Worm (Caenorhabditis elegans) whole organism, young adult: ENCODE data around the gene lin-36.

ENCODE experiments used
- B0019.2 ChIP-seq: fragments of 200-800 bp; sonication (Bioruptor generic); conservative IDR thresholded peaks from 2 replicates; pipeline ENCODE4 v1.3.6; 2022; ENCODE audit warnings: missing genetic modification reagents, missing genetic modification characterization, missing compliant biosample characterization
- B0336.3 ChIP-seq: fragments of 200-800 bp; sonication (Bioruptor generic); IDR thresholded peaks from 2 replicates; pipeline ENCODE4 v1.3.6; 2022; ENCODE audit warnings: missing genetic modification characterization, missing compliant biosample characterization
- F33H1.4 ChIP-seq: fragments of 200-800 bp; sonication (Bioruptor generic); IDR thresholded peaks from 2 replicates; pipeline ENCODE4 v1.3.6; 2022; ENCODE audit warnings: missing genetic modification reagents, missing genetic modification characterization, missing compliant biosample characterization
- F52B5.7 ChIP-seq: sonication (generic microtip); optimal IDR thresholded peaks from 2 replicates; lab custom pipeline; 2016; ENCODE audit warnings: mild to moderate bottlenecking, missing genetic modification characterization, missing compliant biosample characterization
- F57C9.4 ChIP-seq: sonication (generic microtip); optimal IDR thresholded peaks from 2 replicates; lab custom pipeline; 2017; ENCODE audit warnings: mild to moderate bottlenecking, missing genetic modification characterization, missing compliant biosample characterization
- K11D2.4 ChIP-seq: fragments of 200-800 bp; sonication (Bioruptor generic); IDR thresholded peaks from 2 replicates; pipeline ENCODE4 v1.3.6; 2022; ENCODE audit warnings: missing genetic modification reagents, missing genetic modification characterization, missing compliant biosample characterization
- T26A5.8 ChIP-seq: sonication (generic microtip); optimal IDR thresholded peaks from 2 replicates; lab custom pipeline; 2016; ENCODE audit warnings: missing genetic modification characterization, missing compliant biosample characterization
- Y67H2A.10 ChIP-seq: fragments of 200-800 bp; sonication (Bioruptor generic); conservative IDR thresholded peaks from 2 replicates; pipeline ENCODE4 v1.3.6; 2022; ENCODE audit warnings: missing genetic modification reagents, missing genetic modification characterization, missing compliant biosample characterization
- ama-1 ChIP-seq, 3 experiments: fragments of 150-350 bp in 1 of 3; sonication (generic microtip) in 2 of 3; optimal IDR thresholded peaks; 2 replicates each; lab custom pipeline; 2014 to 2018; ENCODE audit warnings: missing biosample characterization in 2 of 3, missing genetic modification characterization in 2 of 3, missing genetic modification reagents in 2 of 3
- athp-1 ChIP-seq: sonication (generic microtip); optimal IDR thresholded peaks from 2 replicates; lab custom pipeline; 2017; ENCODE audit warnings: mild to moderate bottlenecking, missing genetic modification characterization, missing compliant biosample characterization
- attf-3 ChIP-seq: fragments of 200-800 bp; sonication (Bioruptor generic); conservative IDR thresholded peaks from 2 replicates; pipeline ENCODE4 v1.3.6; 2022; ENCODE audit warnings: missing genetic modification reagents, missing genetic modification characterization, missing compliant biosample characterization
- attf-5 ChIP-seq: fragments of 200-800 bp; sonication (Bioruptor generic); optimal IDR thresholded peaks from 2 replicates; lab custom pipeline; 2018; ENCODE audit warnings: mild to moderate bottlenecking, missing genetic modification characterization, missing compliant biosample characterization
- attf-6 ChIP-seq: fragments of 200-800 bp; sonication (Bioruptor generic); IDR thresholded peaks from 2 replicates; pipeline ENCODE4 v1.3.6; 2022; ENCODE audit warnings: missing genetic modification reagents, missing genetic modification characterization, missing compliant biosample characterization
- cebp-1 ChIP-seq, 2 experiments: fragments of 200-800 bp in 1 of 2; sonication (Bioruptor generic) in 1 of 2; sonication (generic microtip) in 1 of 2; IDR thresholded peaks in 1 of 2; optimal IDR thresholded peaks in 1 of 2; 2 replicates each; pipeline versions ENCODE4 v1.3.6 to Lab custom; 2017 to 2022; ENCODE audit warnings: missing compliant biosample characterization in 2 of 2, missing genetic modification characterization in 2 of 2, mild to moderate bottlenecking in 1 of 2, missing genetic modification reagents in 1 of 2, moderate library complexity in 1 of 2
- dox-1 ChIP-seq: fragments of 200-800 bp; sonication (Bioruptor generic); IDR thresholded peaks from 2 replicates; pipeline ENCODE4 v1.3.6; 2022; ENCODE audit warnings: missing genetic modification reagents, missing genetic modification characterization, missing compliant biosample characterization
- dpff-1 ChIP-seq: sonication (generic microtip); optimal IDR thresholded peaks from 2 replicates; lab custom pipeline; 2017; ENCODE audit warnings: mild to moderate bottlenecking, missing genetic modification characterization, missing compliant biosample characterization
- dpl-1 ChIP-seq: fragments of 150-350 bp; optimal IDR thresholded peaks from 2 replicates; lab custom pipeline; 2014; ENCODE audit warnings: missing biosample characterization, missing genetic modification reagents, missing genetic modification characterization
- egl-44 ChIP-seq: fragments of 200-800 bp; sonication (Bioruptor generic); IDR thresholded peaks from 2 replicates; pipeline ENCODE4 v1.3.6; 2022; ENCODE audit warnings: missing genetic modification reagents, missing genetic modification characterization, missing compliant biosample characterization
- ets-4 ChIP-seq: fragments of 200-800 bp; sonication (Bioruptor generic); optimal IDR thresholded peaks from 2 replicates; lab custom pipeline; 2018; ENCODE audit warnings: mild to moderate bottlenecking, missing genetic modification characterization, missing compliant biosample characterization
- hsf-1 ChIP-seq: fragments of 200-800 bp; sonication (Bioruptor generic); IDR thresholded peaks from 2 replicates; pipeline ENCODE4 v1.3.6; 2022; ENCODE audit warnings: missing genetic modification reagents, missing genetic modification characterization, missing compliant biosample characterization
- lag-1 ChIP-seq: fragments of 200-800 bp; sonication (Bioruptor generic); IDR thresholded peaks from 2 replicates; pipeline ENCODE4 v1.3.6; 2022; ENCODE audit warnings: missing genetic modification reagents, missing genetic modification characterization, missing compliant biosample characterization
- let-526 ChIP-seq: fragments of 200-800 bp; sonication (Bioruptor generic); IDR thresholded peaks from 2 replicates; pipeline ENCODE4 v1.3.6; 2022; ENCODE audit warnings: missing genetic modification reagents, missing genetic modification characterization, missing compliant biosample characterization
- lin-40 ChIP-seq: sonication (generic microtip); optimal IDR thresholded peaks from 2 replicates; lab custom pipeline; 2016; ENCODE audit warnings: missing genetic modification characterization, mild to moderate bottlenecking, missing compliant biosample characterization, missing genotype, missing genetic modification reagents
- lir-1 ChIP-seq: fragments of 200-800 bp; sonication (Bioruptor generic); conservative IDR thresholded peaks from 2 replicates; pipeline ENCODE4 v1.3.6; 2022; ENCODE audit warnings: missing genetic modification reagents, missing genetic modification characterization, missing compliant biosample characterization
- mcd-1 ChIP-seq: fragments of 200-800 bp; sonication (Bioruptor generic); IDR thresholded peaks from 2 replicates; pipeline ENCODE4 v1.3.6; 2022; ENCODE audit warnings: missing genetic modification reagents, missing genetic modification characterization, missing compliant biosample characterization
- nfya-1 ChIP-seq: sonication (generic microtip); optimal IDR thresholded peaks from 2 replicates; lab custom pipeline; 2017; ENCODE audit warnings: antibody characterized with exemption, missing compliant biosample characterization, missing genetic modification characterization, borderline replicate concordance; ENCODE audit not compliant: insufficient read depth
- nfyb-1 ChIP-seq: fragments of 200-800 bp; sonication (Bioruptor generic); IDR thresholded peaks from 2 replicates; pipeline ENCODE4 v1.3.6; 2022; ENCODE audit warnings: missing genetic modification reagents, missing genetic modification characterization, missing compliant biosample characterization
- nhr-27 ChIP-seq: fragments of 200-800 bp; sonication (Bioruptor generic); optimal IDR thresholded peaks from 2 replicates; lab custom pipeline; 2018; ENCODE audit warnings: mild to moderate bottlenecking, missing genetic modification characterization, moderate library complexity, missing compliant biosample characterization
- nhr-90 ChIP-seq: sonication (generic microtip); optimal IDR thresholded peaks from 2 replicates; lab custom pipeline; 2016; ENCODE audit warnings: missing genotype, mild to moderate bottlenecking, missing genetic modification characterization, missing compliant biosample characterization
- pha-4 ChIP-seq: fragments of 150-350 bp; sonication (generic microtip); optimal IDR thresholded peaks from 2 replicates; lab custom pipeline; 2014; ENCODE audit warnings: missing biosample characterization, missing genetic modification reagents, missing genetic modification characterization
- rec-8 ChIP-seq, 2 experiments: sonication (generic microtip); optimal IDR thresholded peaks; 2 replicates each; lab custom pipeline; 2016; ENCODE audit warnings: mild to moderate bottlenecking in 2 of 2, missing genetic modification characterization in 2 of 2, missing genetic modification reagents in 2 of 2, missing genotype in 2 of 2, missing biosample characterization in 1 of 2, missing compliant biosample characterization in 1 of 2, moderate library complexity in 1 of 2
- rpc-1 ChIP-seq, 2 experiments: fragments of 150-350 bp in 1 of 2; sonication (generic microtip) in 1 of 2; optimal IDR thresholded peaks; 2 replicates each; lab custom pipeline; 2014 to 2018; ENCODE audit warnings: missing biosample characterization in 1 of 2, missing genetic modification characterization in 1 of 2, missing genetic modification reagents in 1 of 2, missing genotype in 1 of 2
- snpc-1.1 ChIP-seq: sonication (generic microtip); optimal IDR thresholded peaks from 2 replicates; lab custom pipeline; 2017; ENCODE audit warnings: missing genetic modification characterization, mild to moderate bottlenecking, missing compliant biosample characterization, antibody characterized with exemption, moderate library complexity, missing genotype, missing genetic modification reagents; ENCODE audit not compliant: insufficient read depth
- snpc-1.3 ChIP-seq: sonication (generic microtip); optimal IDR thresholded peaks from 2 replicates; lab custom pipeline; 2017; ENCODE audit warnings: missing genetic modification characterization, mild to moderate bottlenecking, missing compliant biosample characterization, antibody characterized with exemption, moderate library complexity, missing genotype, missing genetic modification reagents; ENCODE audit not compliant: insufficient read depth
- snpc-3.4 ChIP-seq: sonication (generic microtip); optimal IDR thresholded peaks from 2 replicates; lab custom pipeline; 2017; ENCODE audit warnings: missing genetic modification characterization, mild to moderate bottlenecking, missing compliant biosample characterization, antibody characterized with exemption, moderate library complexity, missing genotype, missing genetic modification reagents
- snpc-4 ChIP-seq, 5 experiments: fragments of 150-350 bp in 1 of 5; sonication (generic microtip) in 4 of 5; optimal IDR thresholded peaks; 2 replicates each; lab custom pipeline; 2014 to 2018; ENCODE audit warnings: missing genetic modification characterization in 5 of 5, missing biosample characterization in 3 of 5, antibody characterized with exemption in 2 of 5, mild to moderate bottlenecking in 2 of 5, missing compliant biosample characterization in 2 of 5, missing genotype in 2 of 5, moderate library complexity in 2 of 5, missing genetic modification reagents in 1 of 5
- somi-1 ChIP-seq: fragments of 200-800 bp; sonication (Bioruptor generic); optimal IDR thresholded peaks from 2 replicates; lab custom pipeline; 2018; ENCODE audit warnings: mild to moderate bottlenecking, missing genetic modification characterization, missing compliant biosample characterization
- sptf-2 ChIP-seq: fragments of 200-800 bp; sonication (Bioruptor generic); optimal IDR thresholded peaks from 2 replicates; lab custom pipeline; 2018; ENCODE audit warnings: mild to moderate bottlenecking, missing genetic modification characterization, missing compliant biosample characterization
- tbp1 ChIP-seq: fragments of 200-800 bp; sonication (Bioruptor generic); optimal IDR thresholded peaks from 2 replicates; lab custom pipeline; 2018; ENCODE audit warnings: mild to moderate bottlenecking, missing genetic modification characterization, missing compliant biosample characterization
- unc-62 ChIP-seq: fragments of 150-350 bp; optimal IDR thresholded peaks from 2 replicates; lab custom pipeline; 2014; ENCODE audit warnings: missing biosample characterization, missing genetic modification reagents, missing genetic modification characterization
- zim-3 ChIP-seq: sonication (generic microtip); optimal IDR thresholded peaks from 2 replicates; lab custom pipeline; 2017; ENCODE audit warnings: mild to moderate bottlenecking, missing genetic modification characterization, moderate library complexity, missing compliant biosample characterization

Gene lin-36

ce11 chrIII:8069206-8069605, 48.5 kb upstream of the lin-36 start (continued):
- TF ChIP-seq sptf-2 (GFP tag; lab: Kevin White, UChicago) (no peak), unc-62 (no peak), K11D2.4 (GFP tag; lab: Robert Waterston, UW) (no peak), lir-1 (GFP tag; lab: Robert Waterston, UW) (no peak), snpc-1.1 (tag; lab: Kevin White, UChicago) (peak; percentile 89), attf-6 (GFP tag; lab: Robert Waterston, UW) (no peak), let-526 (GFP tag; lab: Robert Waterston, UW) (no peak), snpc-3.4 (tag; lab: Kevin White, UChicago) (peak; percentile 76), athp-1 (tag; lab: Kevin White, UChicago) (no peak), T26A5.8 (tag; lab: Kevin White, UChicago) (no peak), F33H1.4 (GFP tag; lab: Robert Waterston, UW) (no peak), nfya-1 (tag; lab: Kevin White, UChicago) (no peak), zim-3 (tag; lab: Kevin White, UChicago) (no peak), nfyb-1 (0 out of 2 replicates have a peak, but pooled peaks have one; percentile 70), B0336.3 (no peak), Y67H2A.10 (GFP tag; lab: Robert Waterston, UW) (no peak), somi-1 (GFP tag; lab: Kevin White, UChicago) (no peak), lag-1 (GFP tag; lab: Robert Waterston, UW) (no peak), dpff-1 (tag; lab: Kevin White, UChicago) (no peak), hsf-1 (GFP tag; lab: Robert Waterston, UW) (no peak), dpl-1 (no peak), attf-5 (GFP tag; lab: Kevin White, UChicago) (no peak), nhr-90 (no peak), dox-1 (GFP tag; lab: Robert Waterston, UW) (no peak), snpc-4 (GFP tag; optimal IDR thresholded peaks at IDR 0.05; lab: Kevin White, UChicago) (peak; percentile 56), snpc-4 (tag; optimal IDR thresholded peaks at IDR 0.05; lab: Kevin White, UChicago) (peak in 3 of 4 experiments; percentile 86 to 88 (median 87)), pha-4 (tag; lab: Kevin White, UChicago) (no peak), cebp-1 (GFP tag; IDR thresholded peaks at IDR 0.05; lab: Robert Waterston, UW) (no peak), cebp-1 (tag; optimal IDR thresholded peaks at IDR 0.05; lab: Kevin White, UChicago) (no peak), B0019.2 (GFP tag; lab: Robert Waterston, UW) (0 out of 2 replicates have a peak, but pooled peaks have one; percentile 14), F57C9.4 (tag; lab: Kevin White, UChicago) (no peak), rpc-1 (optimal IDR thresholded peaks at IDR 0.05; lab: Kevin White, UChicago) (peak; percentile 66), rpc-1 (tag; optimal IDR thresholded peaks at IDR 0.05; lab: Kevin White, UChicago) (peak; percentile 74), tbp1 (GFP tag; lab: Kevin White, UChicago) (peak; percentile 92), rec-8 (tag; optimal IDR thresholded peaks at IDR 0.05; lab: Kevin White, UChicago) (no peak), lin-40 (tag; lab: Kevin White, UChicago) (no peak), attf-3 (GFP tag; lab: Robert Waterston, UW) (no peak), ets-4 (GFP tag; lab: Kevin White, UChicago) (no peak), nhr-27 (tag; lab: Kevin White, UChicago) (no peak), ama-1 (optimal IDR thresholded peaks at IDR 0.05; lab: Kevin White, UChicago) (no peak), ama-1 (GFP tag; optimal IDR thresholded peaks at IDR 0.05; lab: Kevin White, UChicago) (no peak), snpc-1.3 (tag; lab: Kevin White, UChicago) (no peak), egl-44 (0 out of 2 replicates have a peak, but pooled peaks have one; percentile 11), mcd-1 (GFP tag; lab: Robert Waterston, UW) (no peak), F52B5.7 (tag; lab: Kevin White, UChicago) (no peak)
